Fruit fly (Drosophila melanogaster) whole organism, embryonic: Measurements from ENCODE around the gene pes.

ENCODE experiments used
- C15 ChIP-seq: fragments of 200-800 bp; sonication (Bioruptor generic); IDR thresholded peaks from 3 replicates; pipeline ENCODE4 v1.3.6; 2022; ENCODE audit warnings: missing biosample characterization, missing genetic modification characterization
- CG13296 ChIP-seq: fragments of 200-800 bp; sonication (Bioruptor generic); optimal IDR thresholded peaks from 3 replicates; lab custom pipeline; 2018; ENCODE audit warnings: missing biosample characterization, mild to moderate bottlenecking, missing genetic modification characterization
- CG14710 ChIP-seq: fragments of 200-800 bp; sonication (Bioruptor generic); optimal IDR thresholded peaks from 3 replicates; lab custom pipeline; 2019; ENCODE audit warnings: missing biosample characterization, mild to moderate bottlenecking, missing genetic modification characterization, moderate library complexity
- CG17568 ChIP-seq: fragments of 200-800 bp; sonication (Bioruptor generic); optimal IDR thresholded peaks from 2 replicates; lab custom pipeline; 2018; ENCODE audit warnings: missing biosample characterization, mild to moderate bottlenecking, missing genetic modification characterization, moderate library complexity
- CG17612 ChIP-seq: fragments of 200-800 bp; sonication (Bioruptor generic); IDR thresholded peaks from 2 replicates; pipeline ENCODE4 v1.3.6; 2022; ENCODE audit warnings: missing biosample characterization, missing genetic modification characterization
- CG17912 ChIP-seq: fragments of 200-800 bp; sonication (Bioruptor generic); optimal IDR thresholded peaks from 2 replicates; lab custom pipeline; 2018; ENCODE audit warnings: missing biosample characterization, mild to moderate bottlenecking, missing genetic modification characterization
- CG2889 ChIP-seq: fragments of 200-800 bp; sonication (Bioruptor generic); IDR thresholded peaks from 3 replicates; pipeline ENCODE4 v1.3.6; 2022; ENCODE audit warnings: missing biosample characterization, missing genetic modification characterization
- CG31441 ChIP-seq: fragments of 200-800 bp; sonication (Bioruptor generic); IDR thresholded peaks from 2 replicates; pipeline ENCODE4 v1.3.6; 2022; ENCODE audit warnings: missing biosample characterization, missing genetic modification characterization
- CG6791 ChIP-seq: fragments of 200-800 bp; sonication (Bioruptor generic); IDR thresholded peaks from 3 replicates; pipeline ENCODE4 v1.3.6; 2022; ENCODE audit warnings: missing biosample characterization, missing genetic modification characterization; ENCODE audit not compliant: partially characterized antibody
- CG7745 ChIP-seq: fragments of 200-800 bp; sonication (Bioruptor generic); optimal IDR thresholded peaks from 2 replicates; lab custom pipeline; 2018; ENCODE audit warnings: missing biosample characterization, mild to moderate bottlenecking, missing genetic modification characterization, moderate library complexity
- CG7839 ChIP-seq: fragments of 200-800 bp; sonication (Bioruptor generic); optimal IDR thresholded peaks from 3 replicates; lab custom pipeline; 2018; ENCODE audit warnings: missing biosample characterization, mild to moderate bottlenecking, missing genetic modification characterization, moderate library complexity
- CG7928 ChIP-seq: fragments of 200-800 bp; sonication (Bioruptor generic); optimal IDR thresholded peaks from 2 replicates; lab custom pipeline; 2017; ENCODE audit warnings: missing biosample characterization, mild to moderate bottlenecking, missing genetic modification characterization
- CG8089 ChIP-seq: fragments of 200-800 bp; sonication (Bioruptor generic); optimal IDR thresholded peaks from 3 replicates; lab custom pipeline; 2016; ENCODE audit warnings: missing biosample characterization, missing genetic modification characterization
- CG9215 ChIP-seq: fragments of 200-800 bp; sonication (Bioruptor generic); IDR thresholded peaks from 2 replicates; pipeline ENCODE4 v1.3.6; 2022; ENCODE audit warnings: missing biosample characterization, missing genetic modification characterization
- CG9876 ChIP-seq: fragments of 200-800 bp; sonication (Bioruptor generic); optimal IDR thresholded peaks from 2 replicates; lab custom pipeline; 2016; ENCODE audit warnings: missing biosample characterization, missing genetic modification characterization
- CkIIα-i1 ChIP-seq: fragments of 200-800 bp; sonication (Bioruptor generic); IDR thresholded peaks from 2 replicates; pipeline ENCODE4 v1.3.6; 2022; ENCODE audit warnings: missing biosample characterization, missing genetic modification characterization
- D ChIP-seq, 2 experiments: fragments of 200-800 bp in 1 of 2; fragments of >200 bp in 1 of 2; sonication (Bioruptor generic) in 1 of 2; optimal IDR thresholded peaks; 2 replicates in 1 of 2; 3 replicates in 1 of 2; lab custom pipeline; 2017; ENCODE audit warnings: mild to moderate bottlenecking in 1 of 2, missing biosample characterization in 1 of 2, missing genetic modification characterization in 1 of 2, missing genetic modification reagents in 1 of 2
- Gsc ChIP-seq: fragments of 200-800 bp; sonication (Bioruptor generic); IDR thresholded peaks from 2 replicates; pipeline ENCODE4 v1.3.6; 2022; ENCODE audit warnings: missing biosample characterization, missing genetic modification characterization
- Hr78 ChIP-seq, 2 experiments: fragments of 200-800 bp in 1 of 2; fragments of >200 bp in 1 of 2; sonication (Bioruptor generic) in 1 of 2; optimal IDR thresholded peaks; 2 replicates each; lab custom pipeline; 2017 to 2019; ENCODE audit warnings: missing biosample characterization in 2 of 2, missing genetic modification characterization in 2 of 2, mild to moderate bottlenecking in 1 of 2, moderate library complexity in 1 of 2
- MBD-R2 ChIP-seq: fragments of 200-800 bp; sonication (Bioruptor generic); IDR thresholded peaks from 2 replicates; pipeline ENCODE4 v1.3.6; 2022; ENCODE audit warnings: missing biosample characterization, missing genetic modification characterization
- NFAT ChIP-seq: fragments of 200-800 bp; sonication (Bioruptor generic); IDR thresholded peaks from 2 replicates; pipeline ENCODE4 v1.3.6; 2022; ENCODE audit warnings: missing biosample characterization, missing genetic modification characterization
- Ravus ChIP-seq: fragments of 200-800 bp; sonication (Bioruptor generic); IDR thresholded peaks from 2 replicates; pipeline ENCODE4 v1.3.6; 2022; ENCODE audit warnings: missing biosample characterization, missing genetic modification characterization
- Scr ChIP-seq: fragments of 200-800 bp; sonication (Bioruptor generic); IDR thresholded peaks from 2 replicates; pipeline ENCODE4 v1.3.6; 2022; ENCODE audit warnings: missing biosample characterization, missing genetic modification characterization; ENCODE audit not compliant: partially characterized antibody
- Spps ChIP-seq: fragments of 200-800 bp; sonication (Bioruptor generic); optimal IDR thresholded peaks from 2 replicates; lab custom pipeline; 2018; ENCODE audit warnings: missing biosample characterization, mild to moderate bottlenecking, missing genetic modification characterization
- Ssrp ChIP-seq: fragments of 200-800 bp; sonication (Bioruptor generic); optimal IDR thresholded peaks from 2 replicates; lab custom pipeline; 2018; ENCODE audit warnings: missing biosample characterization, mild to moderate bottlenecking, missing genetic modification characterization, moderate library complexity
- Xrp1 ChIP-seq: fragments of 200-800 bp; sonication (Bioruptor generic); IDR thresholded peaks from 2 replicates; pipeline ENCODE4 v1.3.6; 2022; ENCODE audit warnings: missing biosample characterization, missing genetic modification characterization
- amos ChIP-seq: fragments of 200-800 bp; sonication (Bioruptor generic); IDR thresholded peaks from 2 replicates; pipeline ENCODE4 v1.3.6; 2022; ENCODE audit warnings: missing biosample characterization, missing genetic modification characterization; ENCODE audit not compliant: partially characterized antibody
- ash1 ChIP-seq: fragments of 200-800 bp; sonication (Bioruptor generic); optimal IDR thresholded peaks from 2 replicates; lab custom pipeline; 2018; ENCODE audit warnings: missing biosample characterization, mild to moderate bottlenecking, missing genetic modification characterization
- bsh ChIP-seq, 2 experiments: fragments of 200-800 bp; sonication (Bioruptor generic); optimal IDR thresholded peaks; 2 replicates each; lab custom pipeline; 2017 to 2018; ENCODE audit warnings: mild to moderate bottlenecking in 2 of 2, missing biosample characterization in 2 of 2, missing genetic modification characterization in 2 of 2, moderate library complexity in 1 of 2
- caup ChIP-seq: fragments of 200-800 bp; sonication (Bioruptor generic); optimal IDR thresholded peaks from 3 replicates; lab custom pipeline; 2017; ENCODE audit warnings: missing biosample characterization, mild to moderate bottlenecking, missing genetic modification characterization, moderate library complexity; ENCODE audit not compliant: severe bottlenecking
- chn ChIP-seq: fragments of 200-800 bp; sonication (Bioruptor generic); optimal IDR thresholded peaks from 2 replicates; lab custom pipeline; 2016; ENCODE audit warnings: missing biosample characterization, missing genetic modification characterization
- corto ChIP-seq: fragments of 200-800 bp; sonication (Bioruptor generic); optimal IDR thresholded peaks from 2 replicates; lab custom pipeline; 2016; ENCODE audit warnings: missing biosample characterization, mild to moderate bottlenecking, missing genetic modification characterization, moderate library complexity
- da ChIP-seq: fragments of 200-800 bp; sonication (Bioruptor generic); optimal IDR thresholded peaks from 2 replicates; lab custom pipeline; 2016; ENCODE audit warnings: missing biosample characterization, missing genetic modification characterization
- ham ChIP-seq: fragments of 200-800 bp; sonication (Bioruptor generic); IDR thresholded peaks from 2 replicates; pipeline ENCODE4 v1.3.6; 2022; ENCODE audit warnings: missing biosample characterization, missing genetic modification characterization
- lilli ChIP-seq: fragments of 200-800 bp; sonication (Bioruptor generic); optimal IDR thresholded peaks from 3 replicates; lab custom pipeline; 2016; ENCODE audit warnings: missing biosample characterization, missing genetic modification characterization
- lov ChIP-seq, 2 experiments: fragments of 200-800 bp in 1 of 2; fragments of >200 bp in 1 of 2; sonication (Bioruptor generic) in 1 of 2; IDR thresholded peaks in 1 of 2; optimal IDR thresholded peaks in 1 of 2; 2 replicates in 1 of 2; 3 replicates in 1 of 2; pipeline versions ENCODE4 v1.3.6 to Lab custom; 2017 to 2022; ENCODE audit warnings: missing biosample characterization in 1 of 2, missing genetic modification characterization in 1 of 2
- oc ChIP-seq: fragments of 200-800 bp; sonication (Bioruptor generic); optimal IDR thresholded peaks from 2 replicates; lab custom pipeline; 2018; ENCODE audit warnings: missing biosample characterization, mild to moderate bottlenecking, missing genetic modification characterization, moderate library complexity
- p53 ChIP-seq: fragments of 200-800 bp; sonication (Bioruptor generic); optimal IDR thresholded peaks from 2 replicates; lab custom pipeline; 2016; ENCODE audit warnings: missing biosample characterization, missing genetic modification characterization
- pan ChIP-seq, 4 experiments: fragments of >200 bp in 3 of 4; fragments of 200-800 bp in 1 of 4; sonication (Bioruptor generic) in 1 of 4; optimal IDR thresholded peaks in 3 of 4; IDR thresholded peaks in 1 of 4; 2 replicates each; pipeline versions ENCODE4 v1.3.6 to Lab custom; 2017 to 2022; ENCODE audit warnings: missing biosample characterization in 2 of 4, missing genetic modification characterization in 2 of 4, mixed read lengths in 1 of 4
- phol ChIP-seq: fragments of 200-800 bp; sonication (Bioruptor generic); optimal IDR thresholded peaks from 3 replicates; lab custom pipeline; 2018; ENCODE audit warnings: missing biosample characterization, mild to moderate bottlenecking, missing genetic modification characterization, moderate library complexity
- sc ChIP-seq, 3 experiments: fragments of >200 bp in 2 of 3; fragments of 200-800 bp in 1 of 3; sonication (Bioruptor generic) in 1 of 3; optimal IDR thresholded peaks; 2 replicates in 2 of 3; 3 replicates in 1 of 3; lab custom pipeline; 2017; ENCODE audit warnings: mild to moderate bottlenecking in 1 of 3, missing biosample characterization in 1 of 3, missing genetic modification characterization in 1 of 3, missing genetic modification reagents in 1 of 3
- tll ChIP-seq, 2 experiments: fragments of 200-800 bp in 1 of 2; fragments of >200 bp in 1 of 2; sonication (Bioruptor generic) in 1 of 2; optimal IDR thresholded peaks; 2 replicates each; lab custom pipeline; 2017 to 2019; ENCODE audit warnings: missing biosample characterization in 2 of 2, missing genetic modification characterization in 2 of 2, mild to moderate bottlenecking in 1 of 2, moderate library complexity in 1 of 2
- usp ChIP-seq: fragments of >200 bp; optimal IDR thresholded peaks from 2 replicates; lab custom pipeline; 2017; ENCODE audit warnings: missing biosample characterization, missing genetic modification characterization
- yki ChIP-seq: fragments of >200 bp; optimal IDR thresholded peaks from 3 replicates; lab custom pipeline; 2018
- zf30C ChIP-seq: fragments of 200-800 bp; sonication (Bioruptor generic); optimal IDR thresholded peaks from 3 replicates; lab custom pipeline; 2018; ENCODE audit warnings: missing biosample characterization, mild to moderate bottlenecking, missing genetic modification characterization
- zfh2 ChIP-seq: fragments of 200-800 bp; sonication (Bioruptor generic); optimal IDR thresholded peaks from 2 replicates; lab custom pipeline; 2016; ENCODE audit warnings: missing biosample characterization, missing genetic modification characterization

Gene pes

DNA sequence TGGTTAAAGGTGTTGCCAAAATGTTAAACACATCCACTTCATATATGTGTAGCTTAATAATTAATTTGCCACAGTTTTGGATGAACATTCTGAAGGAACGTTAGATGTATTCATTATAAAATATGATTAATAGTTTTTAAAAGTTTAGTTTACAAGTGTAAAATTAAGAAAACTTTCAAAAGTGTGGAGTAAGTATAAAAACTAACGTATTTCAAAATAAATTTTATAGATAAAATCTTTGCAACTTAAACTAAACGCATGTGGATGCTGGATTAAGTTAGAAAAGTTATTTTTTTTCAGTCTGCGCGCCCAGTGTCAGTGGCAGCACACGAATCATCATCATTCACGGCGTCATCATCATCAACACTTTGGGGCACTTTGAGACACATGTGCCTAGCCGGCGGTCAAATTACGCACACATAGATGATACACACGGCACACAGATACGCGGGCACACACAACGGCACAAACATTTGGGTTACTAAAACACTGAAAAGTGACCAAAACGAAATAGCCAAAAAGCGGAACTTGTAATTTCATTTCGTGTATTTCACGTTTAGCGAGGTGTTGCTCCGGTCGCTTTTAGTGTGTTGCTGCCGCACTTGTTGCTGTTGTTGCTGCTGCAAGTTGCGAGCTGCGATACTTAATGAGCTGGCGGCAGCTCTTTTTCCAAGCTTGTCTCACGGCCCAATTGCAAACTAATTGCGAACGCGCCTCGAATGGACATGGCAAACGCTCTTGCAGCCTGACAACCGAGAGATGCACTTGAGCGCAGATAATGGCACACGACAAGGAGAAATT, 36.7 kb downstream of the pes start (continued):
- TF ChIP-seq CG17568, result no peak
- no peak for TF ChIP-seq lov (optimal IDR thresholded peaks at IDR 0.05; lab: Kevin White, UChicago)
- TF ChIP-seq lov (GFP tag; IDR thresholded peaks at IDR 0.05; lab: Robert Waterston, UW), result no peak
- TF ChIP-seq CG7745 (tag; lab: Kevin White, UChicago), result no peak
- TF ChIP-seq Ravus (GFP tag; lab: Robert Waterston, UW), result no peak
- TF ChIP-seq CG13296, result peak; percentile 35
- TF ChIP-seq chn (GFP tag; lab: Kevin White, UChicago), result no peak
- TF ChIP-seq D (optimal IDR thresholded peaks at IDR 0.05; lab: Kevin White, UChicago), result no peak
- peak; percentile 34 for TF ChIP-seq D (GFP tag; optimal IDR thresholded peaks at IDR 0.05; lab: Kevin White, UChicago)
- TF ChIP-seq CG9215 (GFP tag; lab: Robert Waterston, UW), result peak; percentile 47
- TF ChIP-seq corto (GFP tag; lab: Kevin White, UChicago), result no peak
- TF ChIP-seq pan (optimal IDR thresholded peaks at IDR 0.05; lab: Kevin White, UChicago), result no peak
- TF ChIP-seq pan (GFP tag; optimal IDR thresholded peaks at IDR 0.05 in 1 of 2, IDR thresholded peaks at IDR 0.05 in 1 of 2), result peak in 1 of 2 experiments; percentile 18
- TF ChIP-seq CG6791 (GFP tag; lab: Robert Waterston, UW), result no peak
- TF ChIP-seq ash1 (GFP tag; lab: Kevin White, UChicago), result no peak
- no peak for TF ChIP-seq CkIIα-i1 (GFP tag; lab: Robert Waterston, UW)
- no peak for TF ChIP-seq yki
- TF ChIP-seq zf30C (GFP tag; lab: Kevin White, UChicago), result no peak
- peak; percentile 49 for TF ChIP-seq lilli (GFP tag; lab: Kevin White, UChicago)
- TF ChIP-seq Hr78 (GFP tag; optimal IDR thresholded peaks at IDR 0.05; lab: Kevin White, UChicago), result peak in 1 of 2 experiments; percentile 67
- TF ChIP-seq NFAT (GFP tag; lab: Robert Waterston, UW), result 0 out of 2 replicates have a peak, but pooled peaks have one; percentile 11
- peak; percentile 5 for TF ChIP-seq oc (tag; lab: Kevin White, UChicago)
- TF ChIP-seq CG7928, result no peak
- TF ChIP-seq amos, result no peak
- no peak for TF ChIP-seq Spps (tag; lab: Kevin White, UChicago)
- TF ChIP-seq bsh (GFP tag; optimal IDR thresholded peaks at IDR 0.05; lab: Kevin White, UChicago), result peak in 1 of 2 experiments; percentile 16
- TF ChIP-seq phol (tag; lab: Kevin White, UChicago), result peak; percentile 52
- TF ChIP-seq caup, result peak; percentile 35
- TF ChIP-seq CG17612 (GFP tag; lab: Robert Waterston, UW), result no peak
- no peak for TF ChIP-seq usp
- no peak for TF ChIP-seq CG9876 (GFP tag; lab: Kevin White, UChicago)
- no peak for TF ChIP-seq p53 (GFP tag; lab: Kevin White, UChicago)
- TF ChIP-seq zfh2 (GFP tag; lab: Kevin White, UChicago), result no peak
- TF ChIP-seq sc (optimal IDR thresholded peaks at IDR 0.05; lab: Kevin White, UChicago), result no peak
- TF ChIP-seq sc (GFP tag; optimal IDR thresholded peaks at IDR 0.05; lab: Kevin White, UChicago), result no peak
- TF ChIP-seq ham, result no peak
- peak; percentile 50; the same call in 1 of the 2 replicates for TF ChIP-seq Xrp1 (GFP tag; lab: Robert Waterston, UW)
- no peak for TF ChIP-seq Gsc (GFP tag; lab: Robert Waterston, UW)
- no peak for TF ChIP-seq da (GFP tag; lab: Kevin White, UChicago)
- no peak for TF ChIP-seq tll (GFP tag; optimal IDR thresholded peaks at IDR 0.05; lab: Kevin White, UChicago)
- TF ChIP-seq CG17912 (GFP tag; lab: Kevin White, UChicago), result no peak
- TF ChIP-seq CG2889 (GFP tag; lab: Robert Waterston, UW), result no peak
- TF ChIP-seq CG14710, result no peak
- no peak for TF ChIP-seq Scr (GFP tag; lab: Robert Waterston, UW)
- no peak for TF ChIP-seq CG8089
- peak; percentile 44; the same call in 1 of the 2 replicates for TF ChIP-seq CG31441 (GFP tag; lab: Robert Waterston, UW)
- peak; percentile 70 for TF ChIP-seq CG7839 (tag; lab: Kevin White, UChicago)
- TF ChIP-seq C15 (GFP tag; lab: Robert Waterston, UW), result no peak
- TF ChIP-seq MBD-R2 (GFP tag; lab: Robert Waterston, UW), result no peak
- peak; percentile 52 for TF ChIP-seq Ssrp (tag; lab: Kevin White, UChicago)
